1 worm cellular context compared by ENCODE assay signal in the genomic region with DNA sequence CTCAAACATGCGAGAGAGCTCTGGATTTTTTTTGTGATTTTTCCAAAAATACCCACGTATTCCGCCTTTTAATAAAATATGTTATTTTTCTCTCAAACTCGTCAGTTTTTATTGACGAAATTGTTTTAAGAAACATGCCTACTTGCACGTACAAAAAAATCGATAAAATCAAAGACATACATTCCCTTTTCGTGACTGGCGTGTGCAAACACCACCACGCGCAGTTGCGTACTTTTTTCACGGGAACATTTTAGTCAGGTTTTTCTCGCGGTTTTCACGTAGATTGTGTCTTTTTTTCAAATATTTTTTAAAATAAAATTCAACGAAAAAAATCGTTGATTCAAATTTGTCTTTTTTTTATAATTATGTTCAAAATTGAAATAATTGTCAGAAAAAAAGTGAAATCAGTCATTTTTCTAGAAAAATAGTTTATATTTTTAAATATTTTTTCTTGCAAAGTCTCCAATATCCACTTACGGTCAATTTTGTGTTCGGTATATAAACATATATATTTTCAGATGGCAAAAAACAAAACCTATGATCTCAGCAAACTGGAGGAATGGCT.
TF ChIP-seq lines count a peak whose summit lies in the region.

M02E1.1 (plus strand) TSS at position 515 of the 565 bp plus-strand sequence.

TF ChIP-seq in whole organism, L1 larva, 84 proteins besides CTCF, POLR2A, EP300 and RAD21 (continued from another document):
- TF ChIP-seq skn-1 (tag; optimal IDR thresholded peaks at IDR 0.05; lab: Kevin White, UChicago) (no peak), sox-4 (tag; optimal IDR thresholded peaks at IDR 0.05; lab: Kevin White, UChicago) (no peak), C16A3.4 (tag; optimal IDR thresholded peaks at IDR 0.05; lab: Kevin White, UChicago) (peak; percentile 9), nhr-90 (tag; optimal IDR thresholded peaks at IDR 0.05; lab: Kevin White, UChicago; ENCODE audit: poor library complexity) (peak; percentile 46), mep-1 (tag; optimal IDR thresholded peaks at IDR 0.05; lab: Kevin White, UChicago) (peak; percentile 77), C34B4.2 (tag; optimal IDR thresholded peaks at IDR 0.05; lab: Kevin White, UChicago) (no peak), egl-13 (tag; optimal IDR thresholded peaks at IDR 0.05; lab: Kevin White, UChicago) (no peak), ceh-88 (GFP tag; IDR thresholded peaks at IDR 0.05; lab: Robert Waterston, UW) (no peak), fos-1 (tag; optimal IDR thresholded peaks at IDR 0.05; lab: Kevin White, UChicago) (no peak), ceh-63 (GFP tag; optimal IDR thresholded peaks at IDR 0.05; lab: Kevin White, UChicago) (no peak), alr-1 (tag; optimal IDR thresholded peaks at IDR 0.05; lab: Kevin White, UChicago; ENCODE audit: borderline replicate concordance) (no peak), ceh-8 (GFP tag; optimal IDR thresholded peaks at IDR 0.05; lab: Kevin White, UChicago) (no peak), nhr-71 (tag; optimal IDR thresholded peaks at IDR 0.05; lab: Kevin White, UChicago) (peak; percentile 53), mab-9 (GFP tag; IDR thresholded peaks at IDR 0.05; lab: Robert Waterston, UW) (no peak), elt-2 (tag; optimal IDR thresholded peaks at IDR 0.05; lab: Kevin White, UChicago) (no peak), lin-14 (GFP tag; optimal IDR thresholded peaks at IDR 0.05; lab: Kevin White, UChicago) (peak; percentile 41), nhr-84 (tag; optimal IDR thresholded peaks at IDR 0.05; lab: Kevin White, UChicago) (no peak), pax-3 (tag; optimal IDR thresholded peaks at IDR 0.05; lab: Kevin White, UChicago) (no peak), sup-37 (GFP tag; optimal IDR thresholded peaks at IDR 0.05; lab: Kevin White, UChicago) (no peak), nhr-85 (tag; lab: Kevin White, UChicago) (peak; percentile 33), irx-1 (tag; optimal IDR thresholded peaks at IDR 0.05; lab: Kevin White, UChicago) (no peak), nhr-28 (tag; optimal IDR thresholded peaks at IDR 0.05; lab: Kevin White, UChicago) (no peak), snpc-4 (tag; optimal IDR thresholded peaks at IDR 0.05; lab: Kevin White, UChicago) (peak; percentile 6), ets-5 (GFP tag; IDR thresholded peaks at IDR 0.05; lab: Robert Waterston, UW) (no peak), tlp-1 (tag; optimal IDR thresholded peaks at IDR 0.05; lab: Kevin White, UChicago) (no peak), fkh-10 (GFP tag; optimal IDR thresholded peaks at IDR 0.05; lab: Kevin White, UChicago) (no peak), F16B12.6 (tag; optimal IDR thresholded peaks at IDR 0.05; lab: Kevin White, UChicago) (peak; percentile 89), grh-1 (GFP tag; IDR thresholded peaks at IDR 0.05; lab: Robert Waterston, UW) (no peak), aha-1 (tag; optimal IDR thresholded peaks at IDR 0.05; lab: Kevin White, UChicago) (peak; percentile 19), zag-1 (tag; optimal IDR thresholded peaks at IDR 0.05; lab: Kevin White, UChicago) (no peak), nhr-11 (tag; optimal IDR thresholded peaks at IDR 0.05; lab: Kevin White, UChicago) (no peak), elt-3 (tag; optimal IDR thresholded peaks at IDR 0.05; lab: Kevin White, UChicago) (no peak), hpl-2 (GFP tag; optimal IDR thresholded peaks at IDR 0.05; lab: Kevin White, UChicago) (no peak), zip-4 (GFP tag; optimal IDR thresholded peaks at IDR 0.05; lab: Kevin White, UChicago) (no peak), aly-2 (tag; optimal IDR thresholded peaks at IDR 0.05; lab: Kevin White, UChicago) (no peak), xbp-1 (tag; optimal IDR thresholded peaks at IDR 0.05; lab: Kevin White, UChicago) (no peak), fkh-8 (tag; optimal IDR thresholded peaks at IDR 0.05; lab: Kevin White, UChicago) (no peak), C04F5.9 (tag; optimal IDR thresholded peaks at IDR 0.05; lab: Kevin White, UChicago) (no peak), ztf-4 (tag; optimal IDR thresholded peaks at IDR 0.05; lab: Kevin White, UChicago) (no peak), snu-23 (GFP tag; optimal IDR thresholded peaks at IDR 0.05; lab: Kevin White, UChicago) (peak; percentile 45), mdl-1 (tag; optimal IDR thresholded peaks at IDR 0.05; lab: Kevin White, UChicago) (peak in 1 of 2 experiments; percentile 42), nhr-76 (tag; optimal IDR thresholded peaks at IDR 0.05; lab: Kevin White, UChicago) (no peak), swsn-7 (tag; optimal IDR thresholded peaks at IDR 0.05; lab: Kevin White, UChicago) (peak; percentile 21), dpl-1 (GFP tag; optimal IDR thresholded peaks at IDR 0.05; lab: Kevin White, UChicago) (peak in 2 of 3 experiments; percentile 26 to 38), efl-1 (optimal IDR thresholded peaks at IDR 0.05; lab: Kevin White, UChicago) (peak in 1 of 2 experiments; percentile 22), efl-1 (GFP tag; optimal IDR thresholded peaks at IDR 0.05 in 1 of 2; lab: Kevin White, UChicago) (peak; percentile 20 to 55), tbx-2 (tag; optimal IDR thresholded peaks at IDR 0.05; lab: Kevin White, UChicago) (peak; percentile 36), egl-27 (tag; optimal IDR thresholded peaks at IDR 0.05; lab: Kevin White, UChicago) (no peak), unc-86 (tag; optimal IDR thresholded peaks at IDR 0.05; lab: Kevin White, UChicago) (no peak), nhr-20 (tag; optimal IDR thresholded peaks at IDR 0.05; lab: Kevin White, UChicago) (peak; percentile 33), mef-2 (tag; optimal IDR thresholded peaks at IDR 0.05; lab: Kevin White, UChicago) (no peak), fkh-4 (tag; optimal IDR thresholded peaks at IDR 0.05; lab: Kevin White, UChicago; ENCODE audit: borderline replicate concordance) (no peak), lin-35 (GFP tag; optimal IDR thresholded peaks at IDR 0.05; lab: Kevin White, UChicago) (peak in 1 of 2 experiments; percentile 66), ceh-82 (tag; optimal IDR thresholded peaks at IDR 0.05; lab: Kevin White, UChicago) (peak in 1 of 3 experiments; percentile 21), sptf-1 (tag; optimal IDR thresholded peaks at IDR 0.05; lab: Kevin White, UChicago) (no peak), unc-62 (GFP tag; optimal IDR thresholded peaks at IDR 0.05; lab: Kevin White, UChicago) (no peak), ceh-90 (tag; optimal IDR thresholded peaks at IDR 0.05; lab: Kevin White, UChicago) (no peak), ztf-11 (tag; optimal IDR thresholded peaks at IDR 0.05; lab: Kevin White, UChicago) (no peak), ces-1 (GFP tag; optimal IDR thresholded peaks at IDR 0.05; lab: Kevin White, UChicago) (no peak), nhr-77 (tag; optimal IDR thresholded peaks at IDR 0.05; lab: Kevin White, UChicago) (no peak), nhr-47 (tag; optimal IDR thresholded peaks at IDR 0.05; lab: Kevin White, UChicago) (peak; percentile 51), lir-3 (tag; optimal IDR thresholded peaks at IDR 0.05; lab: Kevin White, UChicago; ENCODE audit: poor library complexity) (no peak), isw-1 (GFP tag; IDR thresholded peaks at IDR 0.05; lab: Robert Waterston, UW) (no peak), rnt-1 (tag; optimal IDR thresholded peaks at IDR 0.05; lab: Kevin White, UChicago) (peak; percentile 25), hlh-4 (tag; optimal IDR thresholded peaks at IDR 0.05; lab: Kevin White, UChicago) (no peak), efl-3 (GFP tag; optimal IDR thresholded peaks at IDR 0.05; lab: Kevin White, UChicago) (no peak), Y116A8C.19 (tag; optimal IDR thresholded peaks at IDR 0.05; lab: Kevin White, UChicago; ENCODE audit: borderline replicate concordance) (no peak), jun-1 (tag; optimal IDR thresholded peaks at IDR 0.05; lab: Kevin White, UChicago) (no peak)
